Fruit fly (Drosophila melanogaster) whole organism, larva: ENCODE data around the gene CG15914.

Experiments used
- noc ChIP-seq: fragments of 200-800 bp; sonication (Bioruptor generic); optimal IDR thresholded peaks from 3 replicates; lab custom pipeline; 2019; ENCODE audit warnings: missing biosample characterization, mild to moderate bottlenecking, missing genetic modification characterization, moderate library complexity

The CG15914 gene

dm6 chrX:15869843-15870242 lies 16.6 kb downstream of the CG15914 start, which contains the start of gene CG16952:
Gene CG16952, plus strand, starts transcription at chrX:15870183.
- no peak for TF ChIP-seq noc (tag; lab: Kevin White, UChicago)

dm6 chrX:15870777-15871757 lies 17.8 kb downstream of the CG15914 start:
- TF ChIP-seq noc (tag; lab: Kevin White, UChicago) = no peak

dm6 chrX:15874437-15874836 lies 21.2 kb downstream of the CG15914 start:
- TF ChIP-seq noc (tag; lab: Kevin White, UChicago) = no peak

dm6 chrX:15875569-15875968 lies 22.3 kb downstream of the CG15914 start:
- no peak for TF ChIP-seq noc (tag; lab: Kevin White, UChicago)

- TF ChIP-seq noc (tag; lab: Kevin White, UChicago) = no peak
These were observed 33.4 kb downstream of the CG15914 start for dm6 chrX:15886411-15887246.

- TF ChIP-seq noc (tag; lab: Kevin White, UChicago) = no peak
These were observed 34.0 kb downstream of the CG15914 start, which contains the start of gene tay for dm6 chrX:15887247-15887616. Gene tay, minus strand, starts transcription at chrX:15887311.

dm6 chrX:15888763-15889162 lies 35.5 kb downstream of the CG15914 start:
- no peak for TF ChIP-seq noc (tag; lab: Kevin White, UChicago)

- TF ChIP-seq noc (tag; lab: Kevin White, UChicago) = no peak
These were observed 36.8 kb downstream of the CG15914 start, which contains the start of the genes MSBP and CG15916 for dm6 chrX:15889780-15890608. Gene MSBP, minus strand, starts transcription at chrX:15890109. Gene CG15916, plus strand, starts transcription at chrX:15890589.

dm6 chrX:15891606-15892345 lies 38.6 kb downstream of the CG15914 start, which contains the start of gene shi:
Gene shi, plus strand, starts transcription at chrX:15892116.
- no peak for TF ChIP-seq noc (tag; lab: Kevin White, UChicago)

- TF ChIP-seq noc (tag; lab: Kevin White, UChicago) = no peak
These were observed 40.6 kb downstream of the CG15914 start for dm6 chrX:15893732-15894264.
